Worm (Caenorhabditis elegans) whole organism, mixed stage, embryonic: Measurements from ENCODE around the gene R10E8.1.
"Not testable (repeated sequence)": the region's sequence is repeated elsewhere in the genome, so short reads cannot be mapped to it uniquely, and the experiment has no call there.

Experiments used
- ceh-43 ChIP-seq: fragments of 200-800 bp; sonication (Bioruptor generic); optimal IDR thresholded peaks from 2 replicates; lab custom pipeline; 2018; ENCODE audit warnings: mild to moderate bottlenecking, missing genetic modification characterization, moderate library complexity, missing compliant biosample characterization
- ces-1 ChIP-seq: fragments of 150-350 bp; optimal IDR thresholded peaks from 2 replicates; lab custom pipeline; 2014; ENCODE audit warnings: missing biosample characterization, missing genetic modification reagents, missing genetic modification characterization
- elt-3 ChIP-seq: fragments of 150-350 bp; optimal IDR thresholded peaks from 2 replicates; lab custom pipeline; 2014; ENCODE audit warnings: missing biosample characterization, missing genetic modification characterization
- ham-2 ChIP-seq: fragments of 200-800 bp; sonication (Bioruptor generic); optimal IDR thresholded peaks from 2 replicates; lab custom pipeline; 2018; ENCODE audit warnings: mild to moderate bottlenecking, missing genetic modification characterization, missing compliant biosample characterization
- lin-13 ChIP-seq: fragments of 150-350 bp; optimal IDR thresholded peaks from 2 replicates; lab custom pipeline; 2014; ENCODE audit warnings: missing biosample characterization, missing genetic modification characterization
- mep-1 ChIP-seq: fragments of 150-350 bp; optimal IDR thresholded peaks from 2 replicates; lab custom pipeline; 2017; ENCODE audit warnings: missing biosample characterization, missing genetic modification reagents, missing genetic modification characterization, inconsistent platforms
- nhr-237 ChIP-seq: fragments of 150-350 bp; optimal IDR thresholded peaks from 2 replicates; lab custom pipeline; 2014; ENCODE audit warnings: missing biosample characterization, missing genetic modification characterization
- pha-4 ChIP-seq: fragments of 150-350 bp; optimal IDR thresholded peaks from 2 replicates; lab custom pipeline; 2018; ENCODE audit warnings: missing biosample characterization, missing genetic modification reagents, missing genetic modification characterization
- snpc-4 ChIP-seq: fragments of 150-350 bp; optimal IDR thresholded peaks from 2 replicates; lab custom pipeline; 2014; ENCODE audit warnings: missing biosample characterization, missing genetic modification characterization
- tbx-8 ChIP-seq: fragments of 200-800 bp; sonication (Bioruptor generic); optimal IDR thresholded peaks from 2 replicates; lab custom pipeline; 2018; ENCODE audit warnings: mild to moderate bottlenecking, missing genetic modification characterization, moderate library complexity, missing compliant biosample characterization
- unc-39 ChIP-seq: fragments of 150-350 bp; optimal IDR thresholded peaks from 2 replicates; lab custom pipeline; 2014; ENCODE audit warnings: missing biosample characterization, missing genetic modification characterization
- unc-62 ChIP-seq: fragments of 150-350 bp; optimal IDR thresholded peaks from 2 replicates; lab custom pipeline; 2014; ENCODE audit warnings: missing biosample characterization, missing genetic modification reagents, missing genetic modification characterization

DNA sequence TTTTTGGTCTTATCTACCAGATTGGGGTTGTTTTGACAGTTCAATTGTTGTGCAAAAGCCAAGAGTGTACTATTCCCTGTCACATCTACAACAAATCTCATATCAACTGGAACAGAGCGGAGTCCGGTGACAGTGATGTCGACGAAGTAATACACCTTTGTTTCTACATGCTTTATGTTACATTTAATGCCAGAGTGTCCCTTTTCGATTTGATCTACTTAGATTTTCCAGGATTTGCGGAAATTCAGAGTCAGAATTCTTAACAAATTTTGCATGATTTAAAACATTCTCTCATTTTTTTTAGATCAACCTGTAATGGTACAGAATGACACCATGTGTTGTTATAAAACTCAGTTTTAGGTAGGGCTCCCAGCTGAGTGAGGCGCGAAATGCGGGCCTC is 36.0 kb downstream of the R10E8.1 start, which contains the start of gene F16H6.8:
- not testable (repeated sequence) for TF ChIP-seq elt-3 (tag; lab: Kevin White, UChicago); lin-13 (tag; lab: Kevin White, UChicago); ces-1 (GFP tag; lab: Kevin White, UChicago); ceh-43 (GFP tag; lab: Kevin White, UChicago); nhr-237 (tag; lab: Kevin White, UChicago); snpc-4 (tag; lab: Kevin White, UChicago); unc-62; ham-2 (GFP tag; lab: Kevin White, UChicago); pha-4 (tag; lab: Kevin White, UChicago); tbx-8 (GFP tag; lab: Kevin White, UChicago); mep-1 (tag; lab: Kevin White, UChicago); unc-39 (tag; lab: Kevin White, UChicago)
